Fruit fly (Drosophila melanogaster): ENCODE data around the gene CG7275.

DNA sequence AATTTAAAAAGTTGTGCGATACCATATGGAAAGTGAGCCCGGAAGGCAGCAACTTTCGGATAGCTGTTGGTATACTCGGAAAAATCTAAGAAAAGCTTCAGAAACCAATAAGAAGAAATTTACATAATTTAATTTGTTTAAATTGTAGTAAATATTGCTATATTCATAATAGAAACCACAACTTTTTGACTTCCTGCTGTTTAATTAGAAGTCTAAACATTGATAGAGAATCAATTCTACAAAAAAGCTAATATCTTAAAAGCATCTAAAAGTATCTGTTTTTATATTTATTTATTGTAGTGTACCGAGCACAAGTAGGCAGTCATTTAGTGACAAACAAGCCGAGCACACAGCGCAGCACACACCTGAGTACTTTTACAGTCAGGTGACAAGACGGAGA lies 2.5 kb upstream of the CG7275 start, which contains the start of gene CG13455:
- no peak for TF ChIP-seq CTCF (optimal IDR thresholded peaks at IDR 0.05)
- TF ChIP-seq CG8478 (optimal IDR thresholded peaks at IDR 0.05): no peak
